Worm (Caenorhabditis elegans): ENCODE results near the gene F52G2.3.

F52G2.3 gene

ce11 chrIV:13564284-13564683 is 16.3 kb upstream of the F52G2.3 start:
- peak; percentile 56 for TF ChIP-seq fkh-10 (GFP tag; optimal IDR thresholded peaks at IDR 0.05)
- no peak for TF ChIP-seq nhr-23 (tag; optimal IDR thresholded peaks at IDR 0.05)

ce11 chrIV:13561629-13562028 is 13.6 kb upstream of the F52G2.3 start, which contains the start of the genes Y45F10B.13 and qui-1:
Gene Y45F10B.13, minus strand, starts transcription at chrIV:13561729.
Gene qui-1, plus strand, starts transcription at chrIV:13561861.
- TF ChIP-seq ceh-82 (tag; optimal IDR thresholded peaks at IDR 0.05): no peak
- no peak for TF ChIP-seq pqm-1 (tag; optimal IDR thresholded peaks at IDR 0.05)

- TF ChIP-seq lsy-12 (tag; optimal IDR thresholded peaks at IDR 0.05) (no peak), unc-62 (GFP tag; optimal IDR thresholded peaks at IDR 0.05) (no peak), nhr-76 (tag; optimal IDR thresholded peaks at IDR 0.05) (no peak), nhr-12 (tag; optimal IDR thresholded peaks at IDR 0.05) (no peak), snpc-4 (tag; optimal IDR thresholded peaks at IDR 0.05) (no peak), egl-5 (tag; optimal IDR thresholded peaks at IDR 0.05) (no peak), nhr-11 (tag; optimal IDR thresholded peaks at IDR 0.05) (no peak), zag-1 (tag; optimal IDR thresholded peaks at IDR 0.05) (no peak), aly-2 (tag; optimal IDR thresholded peaks at IDR 0.05) (no peak), ceh-82 (tag; optimal IDR thresholded peaks at IDR 0.05) (no peak), nhr-28 (tag; optimal IDR thresholded peaks at IDR 0.05) (no peak), ceh-9 (tag; optimal IDR thresholded peaks at IDR 0.05) (no peak), pha-4 (tag; optimal IDR thresholded peaks at IDR 0.05) (no peak), fkh-2 (tag; optimal IDR thresholded peaks at IDR 0.05) (no peak), ZK546.5 (tag; optimal IDR thresholded peaks at IDR 0.05) (no peak), mdl-1 (tag; optimal IDR thresholded peaks at IDR 0.05) (no peak), nfya-1 (tag; optimal IDR thresholded peaks at IDR 0.05; ENCODE audit: insufficient read depth) (no peak), elt-3 (tag; optimal IDR thresholded peaks at IDR 0.05) (no peak)
Measured at ce11 chrIV:13559020-13559419, 11.0 kb upstream of the F52G2.3 start.

ce11 chrIV:13557393-13557792 is 9.4 kb upstream of the F52G2.3 start:
- TF ChIP-seq ceh-16 (tag; optimal IDR thresholded peaks at IDR 0.05): no peak
- peak; percentile 9 for TF ChIP-seq egl-5 (tag; optimal IDR thresholded peaks at IDR 0.05)

DNA sequence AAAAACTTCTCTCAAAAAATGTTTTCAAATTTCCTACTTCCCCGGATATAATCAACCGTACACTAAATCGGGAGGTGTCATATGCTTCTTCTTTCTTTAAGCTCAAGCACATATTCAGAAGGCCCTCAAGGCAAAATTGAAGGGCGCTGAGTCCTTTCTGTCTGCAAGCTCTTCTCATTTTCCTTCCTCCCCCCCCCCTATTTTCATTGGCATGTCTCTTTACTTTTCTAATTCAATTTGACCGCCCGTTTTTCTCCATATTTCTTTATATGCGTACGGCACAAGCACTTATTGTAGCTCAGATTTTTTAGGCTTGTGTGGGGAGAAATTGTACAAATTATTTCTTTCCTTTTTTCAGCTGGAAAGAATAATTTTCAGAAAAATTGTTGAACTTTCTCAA is 7.5 kb upstream of the F52G2.3 start:
- TF ChIP-seq sea-2 (GFP tag; optimal IDR thresholded peaks at IDR 0.05) (no peak), nfya-1 (tag; optimal IDR thresholded peaks at IDR 0.05; ENCODE audit: insufficient read depth) (no peak), tbx-2 (tag; optimal IDR thresholded peaks at IDR 0.05) (no peak), skn-1 (tag; optimal IDR thresholded peaks at IDR 0.05) (no peak), nhr-76 (tag; optimal IDR thresholded peaks at IDR 0.05) (no peak), nhr-77 (tag; optimal IDR thresholded peaks at IDR 0.05) (no peak), nhr-23 (tag; optimal IDR thresholded peaks at IDR 0.05) (no peak), R02D3.7 (tag; optimal IDR thresholded peaks at IDR 0.05) (no peak), lsy-12 (tag; optimal IDR thresholded peaks at IDR 0.05) (no peak), fkh-10 (GFP tag; optimal IDR thresholded peaks at IDR 0.05) (no peak), snpc-4 (tag; optimal IDR thresholded peaks at IDR 0.05) (no peak), lin-15B (tag; optimal IDR thresholded peaks at IDR 0.05) (no peak), pha-4 (tag; optimal IDR thresholded peaks at IDR 0.05) (no peak), elt-1 (tag; optimal IDR thresholded peaks at IDR 0.05) (no peak), ceh-28 (tag; optimal IDR thresholded peaks at IDR 0.05) (no peak), egl-27 (tag; optimal IDR thresholded peaks at IDR 0.05) (no peak), elt-2 (tag; optimal IDR thresholded peaks at IDR 0.05) (no peak), eor-1 (tag; optimal IDR thresholded peaks at IDR 0.05) (no peak)

ce11 chrIV:13554350-13554749 is 6.3 kb upstream of the F52G2.3 start:
- TF ChIP-seq pqm-1 (tag; optimal IDR thresholded peaks at IDR 0.05): no peak
- no peak for TF ChIP-seq ceh-16 (tag; optimal IDR thresholded peaks at IDR 0.05)
- TF ChIP-seq nhr-237 (tag; optimal IDR thresholded peaks at IDR 0.05): no peak
- TF ChIP-seq nhr-67 (tag; optimal IDR thresholded peaks at IDR 0.05): no peak
- no peak for TF ChIP-seq ztf-4 (tag; optimal IDR thresholded peaks at IDR 0.05)
- no peak for TF ChIP-seq egl-5 (tag; optimal IDR thresholded peaks at IDR 0.05)
- TF ChIP-seq lin-15B (tag; optimal IDR thresholded peaks at IDR 0.05): no peak
- no peak for TF ChIP-seq unc-39 (tag; optimal IDR thresholded peaks at IDR 0.05)
- no peak for TF ChIP-seq unc-62 (GFP tag; optimal IDR thresholded peaks at IDR 0.05)
- no peak for TF ChIP-seq nhr-77 (tag; optimal IDR thresholded peaks at IDR 0.05)
- no peak for TF ChIP-seq elt-3 (tag; optimal IDR thresholded peaks at IDR 0.05)
- TF ChIP-seq nhr-12 (tag; optimal IDR thresholded peaks at IDR 0.05): no peak
- TF ChIP-seq nfya-1 (tag; optimal IDR thresholded peaks at IDR 0.05; ENCODE audit: insufficient read depth): no peak
